Worm (Caenorhabditis elegans) whole organism, mixed stage, embryonic: ENCODE data around the gene ZK1010.4.

Experiments
- M03D4.4 ChIP-seq: sonication (generic microtip); optimal IDR thresholded peaks from 2 replicates; lab custom pipeline; 2017; ENCODE audit warnings: mild to moderate bottlenecking, missing genetic modification characterization, missing compliant biosample characterization
- bed-3 ChIP-seq: fragments of 200-800 bp; sonication (Bioruptor generic); optimal IDR thresholded peaks from 3 replicates; lab custom pipeline; 2018; ENCODE audit warnings: mild to moderate bottlenecking, missing genetic modification characterization, moderate library complexity, missing compliant biosample characterization
- ceh-39 ChIP-seq: fragments of 150-350 bp; optimal IDR thresholded peaks from 2 replicates; lab custom pipeline; 2014; ENCODE audit warnings: missing biosample characterization, missing genetic modification characterization
- ceh-43 ChIP-seq: fragments of 200-800 bp; sonication (Bioruptor generic); optimal IDR thresholded peaks from 2 replicates; lab custom pipeline; 2018; ENCODE audit warnings: mild to moderate bottlenecking, missing genetic modification characterization, moderate library complexity, missing compliant biosample characterization
- ceh-83 ChIP-seq: fragments of 200-800 bp; sonication (Bioruptor generic); optimal IDR thresholded peaks from 2 replicates; lab custom pipeline; 2018; ENCODE audit warnings: mild to moderate bottlenecking, missing genetic modification characterization, missing compliant biosample characterization
- ces-1 ChIP-seq: fragments of 150-350 bp; optimal IDR thresholded peaks from 2 replicates; lab custom pipeline; 2014; ENCODE audit warnings: missing biosample characterization, missing genetic modification reagents, missing genetic modification characterization
- cnd-1 ChIP-seq: fragments of 200-800 bp; sonication (Bioruptor generic); optimal IDR thresholded peaks from 2 replicates; lab custom pipeline; 2018; ENCODE audit warnings: mild to moderate bottlenecking, missing genetic modification characterization, missing compliant biosample characterization
- drap-1 ChIP-seq: fragments of 200-800 bp; sonication (Bioruptor generic); optimal IDR thresholded peaks from 3 replicates; lab custom pipeline; 2018; ENCODE audit warnings: mild to moderate bottlenecking, missing genetic modification characterization, missing compliant biosample characterization
- elt-1 ChIP-seq: sonication (generic microtip); optimal IDR thresholded peaks from 2 replicates; lab custom pipeline; 2017; ENCODE audit warnings: missing genetic modification characterization, mild to moderate bottlenecking, missing compliant biosample characterization, antibody characterized with exemption, moderate library complexity, borderline replicate concordance; ENCODE audit not compliant: insufficient read depth
- elt-3 ChIP-seq: fragments of 150-350 bp; optimal IDR thresholded peaks from 2 replicates; lab custom pipeline; 2014; ENCODE audit warnings: missing biosample characterization, missing genetic modification characterization
- flh-1 ChIP-seq: fragments of 200-800 bp; sonication (Bioruptor generic); optimal IDR thresholded peaks from 2 replicates; lab custom pipeline; 2018; ENCODE audit warnings: mild to moderate bottlenecking, missing genetic modification characterization, moderate library complexity, missing compliant biosample characterization
- hlh-1 ChIP-seq: fragments of 150-350 bp; optimal IDR thresholded peaks from 2 replicates; lab custom pipeline; 2014; ENCODE audit warnings: missing biosample characterization, missing genetic modification reagents, missing genetic modification characterization
- lin-13 ChIP-seq: fragments of 150-350 bp; optimal IDR thresholded peaks from 2 replicates; lab custom pipeline; 2014; ENCODE audit warnings: missing biosample characterization, missing genetic modification characterization
- lin-32 ChIP-seq: fragments of 200-800 bp; sonication (Bioruptor generic); optimal IDR thresholded peaks from 2 replicates; lab custom pipeline; 2018; ENCODE audit warnings: mild to moderate bottlenecking, missing genetic modification characterization, missing compliant biosample characterization
- lsy-2 ChIP-seq: fragments of 150-350 bp; optimal IDR thresholded peaks from 2 replicates; lab custom pipeline; 2014; ENCODE audit warnings: missing biosample characterization, missing genetic modification characterization
- mab-5 ChIP-seq: fragments of 150-350 bp; optimal IDR thresholded peaks from 2 replicates; lab custom pipeline; 2014; ENCODE audit warnings: missing biosample characterization, missing genetic modification characterization
- mep-1 ChIP-seq: fragments of 150-350 bp; optimal IDR thresholded peaks from 2 replicates; lab custom pipeline; 2017; ENCODE audit warnings: missing biosample characterization, missing genetic modification reagents, missing genetic modification characterization, inconsistent platforms
- mls-2 ChIP-seq: sonication (generic microtip); optimal IDR thresholded peaks from 2 replicates; lab custom pipeline; 2016; ENCODE audit warnings: mild to moderate bottlenecking, missing genetic modification characterization, moderate library complexity, missing compliant biosample characterization
- nhr-12 ChIP-seq: fragments of 150-350 bp; optimal IDR thresholded peaks from 2 replicates; lab custom pipeline; 2014; ENCODE audit warnings: missing biosample characterization, missing genetic modification characterization
- nhr-237 ChIP-seq: fragments of 150-350 bp; optimal IDR thresholded peaks from 2 replicates; lab custom pipeline; 2014; ENCODE audit warnings: missing biosample characterization, missing genetic modification characterization
- nhr-28 ChIP-seq: fragments of 150-350 bp; optimal IDR thresholded peaks from 2 replicates; lab custom pipeline; 2014; ENCODE audit warnings: missing biosample characterization, missing genetic modification characterization
- pha-4 ChIP-seq: fragments of 150-350 bp; optimal IDR thresholded peaks from 2 replicates; lab custom pipeline; 2018; ENCODE audit warnings: missing biosample characterization, missing genetic modification reagents, missing genetic modification characterization
- sem-2 ChIP-seq: fragments of 200-800 bp; sonication (Bioruptor generic); optimal IDR thresholded peaks from 2 replicates; lab custom pipeline; 2018; ENCODE audit warnings: mild to moderate bottlenecking, missing genetic modification characterization, missing compliant biosample characterization
- snpc-4 ChIP-seq: fragments of 150-350 bp; optimal IDR thresholded peaks from 2 replicates; lab custom pipeline; 2014; ENCODE audit warnings: missing biosample characterization, missing genetic modification characterization
- sptf-1 ChIP-seq: sonication (generic microtip); optimal IDR thresholded peaks from 2 replicates; lab custom pipeline; 2017; ENCODE audit warnings: mild to moderate bottlenecking, missing genetic modification characterization, moderate library complexity, missing compliant biosample characterization
- unc-120 ChIP-seq: sonication (generic microtip); optimal IDR thresholded peaks from 2 replicates; lab custom pipeline; 2017; ENCODE audit warnings: missing genetic modification characterization, missing compliant biosample characterization; ENCODE audit not compliant: poor library complexity, severe bottlenecking
- unc-39 ChIP-seq: fragments of 150-350 bp; optimal IDR thresholded peaks from 2 replicates; lab custom pipeline; 2014; ENCODE audit warnings: missing biosample characterization, missing genetic modification characterization
- unc-62 ChIP-seq: fragments of 150-350 bp; optimal IDR thresholded peaks from 2 replicates; lab custom pipeline; 2014; ENCODE audit warnings: missing biosample characterization, missing genetic modification reagents, missing genetic modification characterization
- zip-8 ChIP-seq: fragments of 150-350 bp; optimal IDR thresholded peaks from 2 replicates; lab custom pipeline; 2014; ENCODE audit warnings: missing biosample characterization, missing genetic modification characterization

Gene ZK1010.4

ce11 chrIII:12977559-12977958, 3.3 kb upstream of the ZK1010.4 start, which contains the start of gene ZK1010.2:
Gene ZK1010.2, minus strand, starts transcription at chrIII:12977862.
- no peak for TF ChIP-seq sem-2 (GFP tag; lab: Kevin White, UChicago)
- no peak for TF ChIP-seq lin-32 (GFP tag; lab: Kevin White, UChicago)
- TF ChIP-seq elt-1 (tag; lab: Kevin White, UChicago), result no peak
- no peak for TF ChIP-seq ceh-43
- no peak for TF ChIP-seq ceh-39 (tag; lab: Kevin White, UChicago)
- TF ChIP-seq unc-62 (GFP tag; lab: Kevin White, UChicago), result no peak
- no peak for TF ChIP-seq pha-4
- no peak for TF ChIP-seq mls-2 (tag; lab: Kevin White, UChicago)
- no peak for TF ChIP-seq hlh-1 (tag; lab: Kevin White, UChicago)
- no peak for TF ChIP-seq M03D4.4 (tag; lab: Kevin White, UChicago)

- TF ChIP-seq mep-1 (tag; lab: Kevin White, UChicago) (peak; percentile 19), mls-2 (tag; lab: Kevin White, UChicago) (peak; percentile 10), unc-120 (tag; lab: Kevin White, UChicago) (peak; percentile 12), hlh-1 (tag; lab: Kevin White, UChicago) (peak; percentile 11), ces-1 (peak; percentile 10), unc-39 (no peak), elt-3 (tag; lab: Kevin White, UChicago) (no peak), pha-4 (peak; percentile 60), lin-13 (tag; lab: Kevin White, UChicago) (peak; percentile 76), lsy-2 (peak; percentile 98), nhr-237 (peak; percentile 71), nhr-28 (no peak), flh-1 (GFP tag; lab: Kevin White, UChicago) (no peak)
Observed at ce11 chrIII:12978473-12979174, 2.2 kb upstream of the ZK1010.4 start, which contains the start of the genes ubq-2 and frg-1. Gene ubq-2, minus strand, starts transcription at chrIII:12978523. Gene frg-1, plus strand, starts transcription at chrIII:12979162.

ce11 chrIII:12987418-12987817, 6.5 kb downstream of the ZK1010.4 start, which contains the start of gene ZK1010.5:
Gene ZK1010.5, minus strand, starts transcription at chrIII:12987518.
- no peak for TF ChIP-seq drap-1 (GFP tag; lab: Kevin White, UChicago)
- no peak for TF ChIP-seq nhr-237
- TF ChIP-seq bed-3 (GFP tag; lab: Kevin White, UChicago), result no peak
- no peak for TF ChIP-seq elt-3 (tag; lab: Kevin White, UChicago)
- no peak for TF ChIP-seq mab-5 (tag; lab: Kevin White, UChicago)
- TF ChIP-seq pha-4, result no peak
- no peak for TF ChIP-seq nhr-12 (tag; lab: Kevin White, UChicago)
- TF ChIP-seq unc-39, result no peak
- no peak for TF ChIP-seq sptf-1 (tag; lab: Kevin White, UChicago)
- TF ChIP-seq ceh-39 (tag; lab: Kevin White, UChicago), result no peak
- no peak for TF ChIP-seq M03D4.4 (tag; lab: Kevin White, UChicago)
- no peak for TF ChIP-seq lin-13 (tag; lab: Kevin White, UChicago)
- no peak for TF ChIP-seq cnd-1
- no peak for TF ChIP-seq ceh-83 (GFP tag; lab: Kevin White, UChicago)
- TF ChIP-seq sem-2 (GFP tag; lab: Kevin White, UChicago), result no peak
- TF ChIP-seq zip-8 (tag; lab: Kevin White, UChicago), result no peak
- TF ChIP-seq lin-32 (GFP tag; lab: Kevin White, UChicago), result no peak
- no peak for TF ChIP-seq snpc-4
- TF ChIP-seq elt-1 (tag; lab: Kevin White, UChicago), result no peak
- TF ChIP-seq, all 35 proteins: peak for 0

DNA sequence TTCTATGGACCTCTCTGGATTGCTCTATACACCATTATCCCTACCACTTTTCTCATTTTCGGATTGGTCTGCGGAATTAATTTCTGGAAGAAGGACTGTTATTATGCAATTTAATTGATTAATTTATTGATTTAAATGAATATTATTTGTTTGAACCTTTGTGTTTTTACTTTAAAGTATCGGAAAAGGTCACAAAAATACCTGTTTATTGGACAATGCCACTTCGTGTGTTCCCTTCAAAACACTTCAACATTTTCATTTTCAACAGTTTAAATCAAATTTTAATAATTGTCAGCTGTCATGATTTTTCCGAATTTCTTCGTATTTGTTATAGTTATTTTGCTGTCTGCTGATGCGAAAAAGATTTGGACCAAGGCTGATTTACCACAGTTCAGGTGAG, 10.1 kb downstream of the ZK1010.4 start, which contains the start of gene ZK1010.12:
TSS of gene ZK1010.12 (plus strand) at position 301 of the 400 bp plus-strand sequence.
- TF ChIP-seq ceh-39 (tag; lab: Kevin White, UChicago) (no peak), drap-1 (GFP tag; lab: Kevin White, UChicago) (no peak), pha-4 (no peak), unc-39 (no peak), unc-62 (GFP tag; lab: Kevin White, UChicago) (no peak), unc-120 (tag; lab: Kevin White, UChicago) (no peak), lin-13 (tag; lab: Kevin White, UChicago) (no peak), nhr-237 (no peak), ceh-43 (no peak), M03D4.4 (tag; lab: Kevin White, UChicago) (no peak), lin-32 (GFP tag; lab: Kevin White, UChicago) (no peak), flh-1 (GFP tag; lab: Kevin White, UChicago) (no peak), elt-3 (tag; lab: Kevin White, UChicago) (no peak), ceh-83 (GFP tag; lab: Kevin White, UChicago) (no peak)
- TF ChIP-seq, all 35 proteins: peak for 0
